Worm (Caenorhabditis elegans) whole organism, L4 larva: ENCODE measurements around the gene rbmx-2.

ENCODE experiments used
- R02D3.7 ChIP-seq: fragments of 150-350 bp; sonication (generic microtip); optimal IDR thresholded peaks from 3 replicates; lab custom pipeline; 2014; ENCODE audit warnings: missing biosample characterization, missing genetic modification characterization
- ceh-32 ChIP-seq: sonication (generic microtip); optimal IDR thresholded peaks from 2 replicates; lab custom pipeline; 2016; ENCODE audit warnings: mild to moderate bottlenecking, missing genetic modification characterization, missing compliant biosample characterization; ENCODE audit not compliant: poor library complexity
- ces-1 ChIP-seq: fragments of 150-350 bp; sonication (generic microtip); optimal IDR thresholded peaks from 4 replicates; lab custom pipeline; 2014; ENCODE audit warnings: missing biosample characterization, missing genetic modification reagents, missing genetic modification characterization
- lin-39 ChIP-seq: fragments of 150-350 bp; optimal IDR thresholded peaks from 2 replicates; lab custom pipeline; 2014; ENCODE audit warnings: missing biosample characterization, missing genetic modification reagents, missing genetic modification characterization
- nhr-41 ChIP-seq: fragments of 200-800 bp; sonication (Bioruptor generic); IDR thresholded peaks from 2 replicates; pipeline ENCODE4 v1.3.6; 2022; ENCODE audit warnings: missing genetic modification reagents, missing genetic modification characterization, missing compliant biosample characterization
- nhr-76 ChIP-seq: fragments of 150-350 bp; optimal IDR thresholded peaks from 2 replicates; lab custom pipeline; 2014; ENCODE audit warnings: missing biosample characterization, missing genetic modification characterization
- nhr-77 ChIP-seq: fragments of 150-350 bp; optimal IDR thresholded peaks from 2 replicates; lab custom pipeline; 2014; ENCODE audit warnings: missing biosample characterization, missing genetic modification characterization
- pqm-1 ChIP-seq: sonication (generic microtip); optimal IDR thresholded peaks from 2 replicates; lab custom pipeline; 2017; ENCODE audit warnings: missing biosample characterization, missing genetic modification characterization
- skn-1 ChIP-seq: fragments of 150-350 bp; optimal IDR thresholded peaks from 2 replicates; lab custom pipeline; 2014; ENCODE audit warnings: missing biosample characterization, missing genetic modification characterization
- zip-2 ChIP-seq: fragments of 150-350 bp; optimal IDR thresholded peaks from 2 replicates; lab custom pipeline; 2014; ENCODE audit warnings: missing biosample characterization, missing genetic modification characterization

- TF ChIP-seq lin-39, result no peak
- TF ChIP-seq R02D3.7 (tag; lab: Kevin White, UChicago), result no peak
- no peak for TF ChIP-seq nhr-41 (GFP tag; lab: Robert Waterston, UW)
- TF ChIP-seq skn-1 (tag; lab: Kevin White, UChicago), result no peak
- no peak for TF ChIP-seq ces-1 (GFP tag; lab: Kevin White, UChicago)
- no peak for TF ChIP-seq zip-2 (tag; lab: Kevin White, UChicago)
- no peak for TF ChIP-seq pqm-1 (tag; lab: Kevin White, UChicago)
- no peak for TF ChIP-seq ceh-32 (tag; lab: Kevin White, UChicago)
- TF ChIP-seq nhr-76, result no peak
- TF ChIP-seq nhr-77, result no peak
Measured at ce11 chrII:6207252-6207651, 10.5 kb upstream of the rbmx-2 start.
